Fruit fly (Drosophila melanogaster): ENCODE measurements around the gene TM9SF4.

Gene TM9SF4

DNA sequence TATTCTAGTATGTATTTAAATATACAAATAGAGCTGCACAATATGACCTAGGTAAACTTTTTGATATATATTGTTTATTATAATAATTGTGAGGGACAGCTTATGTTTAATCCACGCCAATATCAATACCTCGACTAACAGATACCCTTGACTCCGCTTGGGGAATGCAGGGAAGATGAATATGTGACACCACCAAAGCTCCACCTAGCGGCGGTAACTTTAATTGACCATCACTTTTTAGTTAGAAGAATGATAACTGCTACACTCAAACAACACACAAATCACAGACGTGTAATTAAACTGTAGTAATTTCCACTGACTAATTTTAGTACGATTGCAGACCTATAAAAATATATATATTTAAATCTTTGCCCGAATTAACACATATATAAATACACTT lies 16.4 kb downstream of the TM9SF4 start:
- TF ChIP-seq dmrt99B (tag; optimal IDR thresholded peaks at IDR 0.05) (no peak), CG15696 (tag; optimal IDR thresholded peaks at IDR 0.05) (no peak), CG5953 (GFP tag; IDR thresholded peaks at IDR 0.05) (no peak), CG7271 (tag; optimal IDR thresholded peaks at IDR 0.05) (no peak), rib (GFP tag; IDR thresholded peaks at IDR 0.05) (no peak), CG14860 (GFP tag; IDR thresholded peaks at IDR 0.05; ENCODE audit: partially characterized antibody) (no peak), CG10565 (GFP tag; optimal IDR thresholded peaks at IDR 0.05) (no peak), CG6813 (GFP tag; optimal IDR thresholded peaks at IDR 0.05) (no peak), vfl (GFP tag; optimal IDR thresholded peaks at IDR 0.05) (no peak), CG7987 (GFP tag; optimal IDR thresholded peaks at IDR 0.05) (no peak), CG13287 (GFP tag; IDR thresholded peaks at IDR 0.05; ENCODE audit: partially characterized antibody) (no peak), ssp (GFP tag; IDR thresholded peaks at IDR 0.05) (no peak), CG4404 (GFP tag; IDR thresholded peaks at IDR 0.05) (no peak), CG10979 (tag; optimal IDR thresholded peaks at IDR 0.05) (peak; percentile 73), CG12219 (GFP tag; optimal IDR thresholded peaks at IDR 0.05) (no peak), Max (GFP tag; optimal IDR thresholded peaks at IDR 0.05) (no peak), CTCF (GFP tag; optimal IDR thresholded peaks at IDR 0.05) (peak; percentile 67)

dm6 chr2L:13770884-13771283 lies 24.1 kb downstream of the TM9SF4 start:
- TF ChIP-seq Dek (tag; optimal IDR thresholded peaks at IDR 0.05) (no peak), unc-4 (GFP tag; IDR thresholded peaks at IDR 0.05; ENCODE audit: partially characterized antibody) (peak; percentile 79), CG42726 (GFP tag; IDR thresholded peaks at IDR 0.05; ENCODE audit: partially characterized antibody) (peak; percentile 44; the same call in 1 of the 2 replicates), CG10366 (GFP tag; IDR thresholded peaks at IDR 0.05) (no peak), CG3995 (GFP tag; optimal IDR thresholded peaks at IDR 0.05) (no peak), Doc3 (GFP tag; IDR thresholded peaks at IDR 0.05; ENCODE audit: partially characterized antibody) (peak; percentile 60), Mrtf (GFP tag; IDR thresholded peaks at IDR 0.05) (no peak), ftz-f1 (GFP tag; optimal IDR thresholded peaks at IDR 0.05) (peak; percentile 93), Dll (GFP tag; IDR thresholded peaks at IDR 0.05; ENCODE audit: partially characterized antibody) (peak; percentile 73), CG7987 (GFP tag; optimal IDR thresholded peaks at IDR 0.05) (no peak), CG14710 (tag; optimal IDR thresholded peaks at IDR 0.05) (peak; percentile 35), E2f2 (GFP tag; IDR thresholded peaks at IDR 0.05) (peak; percentile 94), slp2 (GFP tag; optimal IDR thresholded peaks at IDR 0.05) (no peak), ato (GFP tag; IDR thresholded peaks at IDR 0.05; ENCODE audit: partially characterized antibody) (peak; percentile 40; the same call in 1 of the 2 replicates), aop (GFP tag; IDR thresholded peaks at IDR 0.05) (no peak), CG18599 (GFP tag; optimal IDR thresholded peaks at IDR 0.05) (no peak), CG30020 (tag; optimal IDR thresholded peaks at IDR 0.05) (no peak), HLH4C (GFP tag; IDR thresholded peaks at IDR 0.05; ENCODE audit: partially characterized antibody) (peak; percentile 62), cg (GFP tag; optimal IDR thresholded peaks at IDR 0.05) (no peak), bbx (GFP tag; IDR thresholded peaks at IDR 0.05; ENCODE audit: partially characterized antibody) (peak; percentile 70; the same call in 1 of the 2 replicates), CrebB (tag; optimal IDR thresholded peaks at IDR 0.05) (no peak), CG9215 (GFP tag; IDR thresholded peaks at IDR 0.05) (no peak), Nf-YB (GFP tag; optimal IDR thresholded peaks at IDR 0.05) (no peak), gfzf (GFP tag; optimal IDR thresholded peaks at IDR 0.05) (peak; percentile 73), CG4617 (GFP tag; optimal IDR thresholded peaks at IDR 0.05; ENCODE audit: borderline replicate concordance) (peak; percentile 80), knrl (GFP tag; IDR thresholded peaks at IDR 0.05; ENCODE audit: partially characterized antibody) (peak; percentile 62), CG11560 (tag; IDR thresholded peaks at IDR 0.05) (no peak), Opbp (GFP tag; IDR thresholded peaks at IDR 0.05; ENCODE audit: partially characterized antibody) (peak; percentile 75), Scr (GFP tag; IDR thresholded peaks at IDR 0.05; ENCODE audit: partially characterized antibody) (peak; percentile 74), CG14860 (GFP tag; IDR thresholded peaks at IDR 0.05; ENCODE audit: partially characterized antibody) (peak; percentile 51; the same call in 2 of the 3 replicates), zen2 (GFP tag; IDR thresholded peaks at IDR 0.05; ENCODE audit: partially characterized antibody) (peak; percentile 18; the same call in 1 of the 3 replicates), dpn (GFP tag; optimal IDR thresholded peaks at IDR 0.05) (no peak), YL-1 (GFP tag; optimal IDR thresholded peaks at IDR 0.05) (peak; percentile 75)
